Worm (Caenorhabditis elegans) whole organism, L1 larva: ENCODE data around the gene hst-3.2.

Experiments
- C16A3.4 ChIP-seq: fragments of 150-350 bp; optimal IDR thresholded peaks from 2 replicates; lab custom pipeline; 2014; ENCODE audit warnings: missing biosample characterization, missing genetic modification characterization
- aha-1 ChIP-seq: fragments of 150-350 bp; optimal IDR thresholded peaks from 2 replicates; lab custom pipeline; 2014; ENCODE audit warnings: missing biosample characterization, missing genetic modification characterization
- alr-1 ChIP-seq: fragments of 200-800 bp; sonication (Bioruptor generic); optimal IDR thresholded peaks from 2 replicates; lab custom pipeline; 2018; ENCODE audit warnings: borderline replicate concordance, mild to moderate bottlenecking, missing genetic modification characterization, missing compliant biosample characterization
- aly-2 ChIP-seq: fragments of 150-350 bp; optimal IDR thresholded peaks from 2 replicates; lab custom pipeline; 2014; ENCODE audit warnings: missing biosample characterization, missing genetic modification characterization
- ceh-8 ChIP-seq: fragments of 200-800 bp; sonication (Bioruptor generic); optimal IDR thresholded peaks from 2 replicates; lab custom pipeline; 2018; ENCODE audit warnings: mild to moderate bottlenecking, missing genetic modification characterization, moderate library complexity, missing compliant biosample characterization
- ceh-82 ChIP-seq, 3 experiments: fragments of 150-350 bp in 1 of 3; sonication (generic microtip) in 2 of 3; optimal IDR thresholded peaks; 2 replicates each; lab custom pipeline; 2014 to 2017; ENCODE audit warnings: missing biosample characterization in 3 of 3, missing genetic modification characterization in 3 of 3
- efl-1 ChIP-seq, 4 experiments: fragments of 150-350 bp; optimal IDR thresholded peaks in 3 of 4; peaks in 1 of 4; 1 replicate in 1 of 4; 2 replicates in 3 of 4; lab custom pipeline; 2014; ENCODE audit warnings: missing biosample characterization in 2 of 4, missing genetic modification characterization in 2 of 4, missing genetic modification reagents in 2 of 4
- efl-3 ChIP-seq: fragments of 200-800 bp; sonication (Bioruptor generic); optimal IDR thresholded peaks from 2 replicates; lab custom pipeline; 2018; ENCODE audit warnings: mild to moderate bottlenecking, missing genetic modification characterization, missing compliant biosample characterization
- egl-13 ChIP-seq: sonication (generic microtip); optimal IDR thresholded peaks from 2 replicates; lab custom pipeline; 2016; ENCODE audit warnings: missing genotype, missing genetic modification reagents, missing genetic modification characterization, missing compliant biosample characterization
- elt-3 ChIP-seq, 6 experiments: fragments of 150-350 bp in 1 of 6; sonication (generic microtip); optimal IDR thresholded peaks; 2 replicates each; lab custom pipeline; 2017 to 2018; ENCODE audit warnings: missing biosample characterization in 6 of 6, missing genetic modification characterization in 6 of 6, inconsistent platforms in 1 of 6
- ets-5 ChIP-seq: fragments of 200-800 bp; sonication (Bioruptor generic); IDR thresholded peaks from 2 replicates; pipeline ENCODE4 v1.3.6; 2022; ENCODE audit warnings: missing genetic modification characterization, missing compliant biosample characterization
- fkh-10 ChIP-seq: sonication (generic microtip); optimal IDR thresholded peaks from 2 replicates; lab custom pipeline; 2017; ENCODE audit warnings: missing biosample characterization, missing genetic modification reagents, missing genetic modification characterization
- fkh-4 ChIP-seq: sonication (generic microtip); optimal IDR thresholded peaks from 2 replicates; lab custom pipeline; 2016; ENCODE audit warnings: missing compliant biosample characterization, missing genetic modification characterization, borderline replicate concordance
- fkh-8 ChIP-seq: sonication (generic microtip); optimal IDR thresholded peaks from 2 replicates; lab custom pipeline; 2016; ENCODE audit warnings: mild to moderate bottlenecking, missing genetic modification characterization, missing compliant biosample characterization
- fos-1 ChIP-seq: fragments of 150-350 bp; optimal IDR thresholded peaks from 2 replicates; lab custom pipeline; 2014; ENCODE audit warnings: missing biosample characterization, missing genetic modification characterization
- hpl-2 ChIP-seq: fragments of 150-350 bp; optimal IDR thresholded peaks from 2 replicates; lab custom pipeline; 2014; ENCODE audit warnings: missing biosample characterization, missing genetic modification reagents, missing genetic modification characterization
- jun-1 ChIP-seq: fragments of 150-350 bp; optimal IDR thresholded peaks from 2 replicates; lab custom pipeline; 2014; ENCODE audit warnings: missing biosample characterization, missing genetic modification reagents, missing genetic modification characterization
- lin-13 ChIP-seq: fragments of 150-350 bp; optimal IDR thresholded peaks from 2 replicates; lab custom pipeline; 2014; ENCODE audit warnings: missing biosample characterization, missing genetic modification reagents, missing genetic modification characterization
- lin-14 ChIP-seq: fragments of 200-800 bp; sonication (Bioruptor generic); optimal IDR thresholded peaks from 2 replicates; lab custom pipeline; 2018; ENCODE audit warnings: mild to moderate bottlenecking, missing genetic modification characterization, moderate library complexity, missing compliant biosample characterization
- mab-9 ChIP-seq: fragments of 200-800 bp; sonication (Bioruptor generic); IDR thresholded peaks from 2 replicates; pipeline ENCODE4 v1.3.6; 2022; ENCODE audit warnings: missing genetic modification reagents, missing genetic modification characterization, missing compliant biosample characterization
- mdl-1 ChIP-seq, 2 experiments: fragments of 150-350 bp; optimal IDR thresholded peaks; 2 replicates each; lab custom pipeline; 2014 to 2017; ENCODE audit warnings: missing biosample characterization in 2 of 2, missing genetic modification characterization in 2 of 2, inconsistent platforms in 1 of 2
- mef-2 ChIP-seq: fragments of 150-350 bp; optimal IDR thresholded peaks from 2 replicates; lab custom pipeline; 2014; ENCODE audit warnings: missing biosample characterization, missing genetic modification characterization
- nhr-11 ChIP-seq: fragments of 150-350 bp; optimal IDR thresholded peaks from 2 replicates; lab custom pipeline; 2014; ENCODE audit warnings: missing biosample characterization, missing genetic modification characterization
- nhr-19 ChIP-seq: fragments of 200-800 bp; sonication (Bioruptor generic); conservative IDR thresholded peaks from 2 replicates; pipeline ENCODE4 v1.3.6; 2022; ENCODE audit warnings: missing genetic modification characterization, missing compliant biosample characterization
- nhr-28 ChIP-seq: fragments of 150-350 bp; optimal IDR thresholded peaks from 2 replicates; lab custom pipeline; 2014; ENCODE audit warnings: missing biosample characterization, missing genetic modification characterization
- nhr-77 ChIP-seq: fragments of 150-350 bp; optimal IDR thresholded peaks from 2 replicates; lab custom pipeline; 2014; ENCODE audit warnings: missing biosample characterization, missing genetic modification characterization
- nhr-85 ChIP-seq: sonication (generic microtip); peaks from one replicate; lab custom pipeline; 2016; ENCODE audit warnings: missing genetic modification characterization, inconsistent platforms, missing compliant biosample characterization
- pag-3 ChIP-seq: sonication (generic microtip); optimal IDR thresholded peaks from 2 replicates; lab custom pipeline; 2017; ENCODE audit warnings: missing genetic modification characterization, mild to moderate bottlenecking, missing compliant biosample characterization, antibody characterized with exemption, borderline replicate concordance; ENCODE audit not compliant: insufficient read depth
- pax-3 ChIP-seq: fragments of 200-800 bp; sonication (Bioruptor generic); optimal IDR thresholded peaks from 2 replicates; lab custom pipeline; 2018; ENCODE audit warnings: mild to moderate bottlenecking, missing genetic modification characterization, moderate library complexity, missing compliant biosample characterization
- pqm-1 ChIP-seq: sonication (generic microtip); optimal IDR thresholded peaks from 3 replicates; lab custom pipeline; 2017; ENCODE audit warnings: missing biosample characterization, missing genetic modification characterization
- snpc-4 ChIP-seq: fragments of 150-350 bp; optimal IDR thresholded peaks from 2 replicates; lab custom pipeline; 2014; ENCODE audit warnings: missing biosample characterization, missing genetic modification characterization
- sox-4 ChIP-seq: sonication (generic microtip); optimal IDR thresholded peaks from 2 replicates; lab custom pipeline; 2016; ENCODE audit warnings: missing genetic modification characterization, missing compliant biosample characterization
- swsn-7 ChIP-seq: sonication (generic microtip); optimal IDR thresholded peaks from 2 replicates; lab custom pipeline; 2016; ENCODE audit warnings: missing genetic modification characterization, missing compliant biosample characterization
- tbx-2 ChIP-seq: sonication (generic microtip); optimal IDR thresholded peaks from 2 replicates; lab custom pipeline; 2016; ENCODE audit warnings: missing genetic modification characterization, missing compliant biosample characterization
- tlp-1 ChIP-seq: fragments of 150-350 bp; optimal IDR thresholded peaks from 2 replicates; lab custom pipeline; 2014; ENCODE audit warnings: missing biosample characterization, missing genetic modification characterization
- unc-130 ChIP-seq: fragments of 150-350 bp; optimal IDR thresholded peaks from 2 replicates; lab custom pipeline; 2017; ENCODE audit warnings: missing biosample characterization, missing genetic modification characterization, inconsistent platforms
- unc-30 ChIP-seq: sonication (generic microtip); optimal IDR thresholded peaks from 2 replicates; lab custom pipeline; 2017; ENCODE audit warnings: missing biosample characterization, missing genetic modification characterization
- xbp-1 ChIP-seq: sonication (generic microtip); optimal IDR thresholded peaks from 2 replicates; lab custom pipeline; 2016; ENCODE audit warnings: missing genetic modification characterization, missing compliant biosample characterization
- ztf-11 ChIP-seq, 2 experiments: sonication (generic microtip); optimal IDR thresholded peaks; 2 replicates each; lab custom pipeline; 2016 to 2017; ENCODE audit warnings: missing genetic modification characterization in 2 of 2, missing biosample characterization in 1 of 2, missing compliant biosample characterization in 1 of 2
- ztf-4 ChIP-seq: fragments of 150-350 bp; optimal IDR thresholded peaks from 2 replicates; lab custom pipeline; 2014; ENCODE audit warnings: missing biosample characterization, missing genetic modification characterization

The hst-3.2 gene

DNA sequence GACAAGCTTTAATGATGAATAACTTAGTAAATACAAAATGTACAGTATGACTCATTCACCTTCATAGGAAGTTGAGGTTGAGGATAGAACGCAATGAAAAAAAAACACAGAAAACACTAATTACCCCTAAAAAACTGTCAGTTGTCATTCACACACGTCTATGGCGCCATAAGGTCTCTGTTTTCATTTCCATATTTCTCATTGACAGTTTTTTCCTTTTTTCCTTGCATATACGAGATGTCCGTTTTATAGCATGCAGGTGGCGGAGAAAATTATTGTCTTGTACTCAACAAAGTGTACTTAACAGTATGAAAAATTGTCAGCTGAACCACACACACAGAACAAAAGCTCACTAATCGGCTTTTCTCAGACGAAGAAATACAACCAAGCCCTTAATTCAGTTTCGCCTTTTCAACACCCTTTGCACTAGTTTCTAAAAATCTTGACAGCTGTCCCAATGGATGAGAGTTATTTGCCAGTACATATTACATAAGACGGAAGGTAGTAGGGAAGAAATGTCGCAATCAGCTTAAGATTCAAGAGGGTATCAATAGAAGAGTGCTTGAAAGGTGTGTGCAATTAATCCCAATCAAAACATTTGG, 1.1 kb downstream of the hst-3.2 start:
- TF ChIP-seq mab-9 (GFP tag; lab: Robert Waterston, UW) (no peak), pag-3 (no peak), hpl-2 (GFP tag; lab: Kevin White, UChicago) (no peak), jun-1 (no peak), fkh-8 (tag; lab: Kevin White, UChicago) (no peak), unc-30 (tag; lab: Kevin White, UChicago) (no peak), C16A3.4 (tag; lab: Kevin White, UChicago) (no peak), pqm-1 (tag; lab: Kevin White, UChicago) (no peak), nhr-28 (no peak), snpc-4 (tag; lab: Kevin White, UChicago) (no peak), efl-3 (GFP tag; lab: Kevin White, UChicago) (no peak), lin-14 (GFP tag; lab: Kevin White, UChicago) (no peak), alr-1 (no peak), unc-130 (tag; lab: Kevin White, UChicago) (no peak), elt-3 (tag; optimal IDR thresholded peaks at IDR 0.05; lab: Kevin White, UChicago) (no peak)

DNA sequence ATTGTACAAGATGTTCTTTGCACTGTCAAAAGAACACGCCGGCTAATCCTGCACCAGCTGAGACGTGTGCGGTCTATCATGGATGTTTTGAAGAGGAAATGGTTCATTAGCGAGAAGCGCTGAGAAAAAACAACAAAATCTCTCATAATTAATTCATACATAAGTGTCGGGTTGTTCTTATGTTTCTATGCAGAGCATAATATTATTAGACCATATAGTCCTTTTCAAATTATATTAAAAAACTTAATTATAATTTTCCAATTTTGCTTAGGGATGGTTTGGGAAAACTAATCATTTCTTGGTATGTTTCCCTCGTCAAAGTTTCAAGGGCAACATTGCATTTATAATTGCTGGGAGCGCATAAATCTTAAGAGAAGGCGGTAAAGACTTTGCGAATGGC, 2.1 kb downstream of the hst-3.2 start:
- TF ChIP-seq nhr-77 (tag; lab: Kevin White, UChicago) (no peak), ztf-4 (tag; lab: Kevin White, UChicago) (no peak), ceh-82 (tag; optimal IDR thresholded peaks at IDR 0.05; lab: Kevin White, UChicago) (no peak), pax-3 (no peak), swsn-7 (tag; lab: Kevin White, UChicago) (no peak), elt-3 (tag; optimal IDR thresholded peaks at IDR 0.05; lab: Kevin White, UChicago) (no peak), xbp-1 (tag; lab: Kevin White, UChicago) (no peak), nhr-11 (no peak), ets-5 (GFP tag; lab: Robert Waterston, UW) (no peak), ceh-8 (GFP tag; lab: Kevin White, UChicago) (no peak), sox-4 (tag; lab: Kevin White, UChicago) (no peak), efl-1 (optimal IDR thresholded peaks at IDR 0.05; lab: Kevin White, UChicago) (no peak), efl-1 (GFP tag; optimal IDR thresholded peaks at IDR 0.05 in 1 of 2; lab: Kevin White, UChicago) (no peak), nhr-19 (GFP tag; lab: Robert Waterston, UW) (no peak), fkh-4 (tag; lab: Kevin White, UChicago) (no peak), tlp-1 (tag; lab: Kevin White, UChicago) (no peak), ztf-11 (tag; optimal IDR thresholded peaks at IDR 0.05; lab: Kevin White, UChicago) (no peak), egl-13 (no peak)

DNA sequence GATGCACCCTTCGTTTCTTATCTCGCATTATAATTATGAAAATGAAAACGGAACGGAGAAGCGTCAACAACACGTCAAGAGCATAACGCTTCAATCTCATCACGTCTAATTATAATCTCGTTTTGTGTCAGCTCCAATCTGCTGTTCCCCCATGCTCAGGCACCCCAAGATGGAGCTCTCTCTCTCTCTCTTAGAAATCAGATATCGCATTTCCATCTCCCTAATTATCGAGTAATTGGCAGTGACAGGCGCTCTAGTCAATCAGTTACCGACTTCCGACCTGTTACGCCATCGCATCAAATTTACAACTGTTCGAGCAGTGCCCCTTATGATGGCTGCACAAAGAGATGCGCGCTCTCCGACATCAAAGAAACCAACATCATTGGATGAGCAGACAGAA, 3.3 kb downstream of the hst-3.2 start:
- TF ChIP-seq ceh-8 (GFP tag; lab: Kevin White, UChicago), result no peak
- TF ChIP-seq mdl-1 (tag; optimal IDR thresholded peaks at IDR 0.05; lab: Kevin White, UChicago), result no peak
- no peak for TF ChIP-seq tbx-2 (tag; lab: Kevin White, UChicago)
- TF ChIP-seq ets-5 (GFP tag; lab: Robert Waterston, UW), result no peak
- no peak for TF ChIP-seq nhr-19 (GFP tag; lab: Robert Waterston, UW)
- no peak for TF ChIP-seq fkh-4 (tag; lab: Kevin White, UChicago)
- no peak for TF ChIP-seq ztf-4 (tag; lab: Kevin White, UChicago)
- TF ChIP-seq egl-13, result no peak
- no peak for TF ChIP-seq fkh-10 (GFP tag; lab: Kevin White, UChicago)
- no peak for TF ChIP-seq aha-1 (tag; lab: Kevin White, UChicago)
- TF ChIP-seq fos-1 (tag; lab: Kevin White, UChicago), result no peak
- no peak for TF ChIP-seq nhr-85 (tag; lab: Kevin White, UChicago)
- TF ChIP-seq aly-2 (tag; lab: Kevin White, UChicago), result no peak
- TF ChIP-seq mab-9 (GFP tag; lab: Robert Waterston, UW), result no peak
- TF ChIP-seq xbp-1 (tag; lab: Kevin White, UChicago), result no peak
- no peak for TF ChIP-seq lin-13
- TF ChIP-seq hpl-2 (GFP tag; lab: Kevin White, UChicago), result no peak
- TF ChIP-seq mef-2 (tag; lab: Kevin White, UChicago), result no peak
